Worm (Caenorhabditis elegans) whole organism, young adult: ENCODE measurements around the gene Y58A7A.3.

Source experiments
- B0019.2 ChIP-seq: fragments of 200-800 bp; sonication (Bioruptor generic); conservative IDR thresholded peaks from 2 replicates; pipeline ENCODE4 v1.3.6; 2022; ENCODE audit warnings: missing genetic modification reagents, missing genetic modification characterization, missing compliant biosample characterization
- K12H6.12 ChIP-seq: fragments of 200-800 bp; sonication (Bioruptor generic); optimal IDR thresholded peaks from 2 replicates; lab custom pipeline; 2018; ENCODE audit warnings: mild to moderate bottlenecking, missing genetic modification characterization, missing compliant biosample characterization
- ama-1 ChIP-seq, 3 experiments: fragments of 150-350 bp in 1 of 3; sonication (generic microtip) in 2 of 3; optimal IDR thresholded peaks; 2 replicates each; lab custom pipeline; 2014 to 2018; ENCODE audit warnings: missing biosample characterization in 2 of 3, missing genetic modification characterization in 2 of 3, missing genetic modification reagents in 2 of 3
- ceh-58 ChIP-seq: fragments of 200-800 bp; sonication (Bioruptor generic); IDR thresholded peaks from 2 replicates; pipeline ENCODE4 v1.3.6; 2022; ENCODE audit warnings: missing genetic modification characterization, missing compliant biosample characterization
- die-1 ChIP-seq: sonication (generic microtip); optimal IDR thresholded peaks from 2 replicates; lab custom pipeline; 2016; ENCODE audit warnings: missing genotype, mild to moderate bottlenecking, missing genetic modification characterization, missing compliant biosample characterization
- nfya-1 ChIP-seq: sonication (generic microtip); optimal IDR thresholded peaks from 2 replicates; lab custom pipeline; 2017; ENCODE audit warnings: antibody characterized with exemption, missing compliant biosample characterization, missing genetic modification characterization, borderline replicate concordance; ENCODE audit not compliant: insufficient read depth
- nfyb-1 ChIP-seq: fragments of 200-800 bp; sonication (Bioruptor generic); IDR thresholded peaks from 2 replicates; pipeline ENCODE4 v1.3.6; 2022; ENCODE audit warnings: missing genetic modification reagents, missing genetic modification characterization, missing compliant biosample characterization
- nhr-120 ChIP-seq: fragments of 200-800 bp; sonication (Bioruptor generic); IDR thresholded peaks from 2 replicates; pipeline ENCODE4 v1.3.6; 2022; ENCODE audit warnings: missing genetic modification characterization, missing compliant biosample characterization
- pha-4 ChIP-seq: fragments of 150-350 bp; sonication (generic microtip); optimal IDR thresholded peaks from 2 replicates; lab custom pipeline; 2014; ENCODE audit warnings: missing biosample characterization, missing genetic modification reagents, missing genetic modification characterization
- sea-2 ChIP-seq: fragments of 200-800 bp; sonication (Bioruptor generic); IDR thresholded peaks from 2 replicates; pipeline ENCODE4 v1.3.6; 2022; ENCODE audit warnings: missing genetic modification characterization, missing compliant biosample characterization
- snpc-1.3 ChIP-seq: sonication (generic microtip); optimal IDR thresholded peaks from 2 replicates; lab custom pipeline; 2017; ENCODE audit warnings: missing genetic modification characterization, mild to moderate bottlenecking, missing compliant biosample characterization, antibody characterized with exemption, moderate library complexity, missing genotype, missing genetic modification reagents; ENCODE audit not compliant: insufficient read depth
- unc-62 ChIP-seq: fragments of 150-350 bp; optimal IDR thresholded peaks from 2 replicates; lab custom pipeline; 2014; ENCODE audit warnings: missing biosample characterization, missing genetic modification reagents, missing genetic modification characterization

DNA sequence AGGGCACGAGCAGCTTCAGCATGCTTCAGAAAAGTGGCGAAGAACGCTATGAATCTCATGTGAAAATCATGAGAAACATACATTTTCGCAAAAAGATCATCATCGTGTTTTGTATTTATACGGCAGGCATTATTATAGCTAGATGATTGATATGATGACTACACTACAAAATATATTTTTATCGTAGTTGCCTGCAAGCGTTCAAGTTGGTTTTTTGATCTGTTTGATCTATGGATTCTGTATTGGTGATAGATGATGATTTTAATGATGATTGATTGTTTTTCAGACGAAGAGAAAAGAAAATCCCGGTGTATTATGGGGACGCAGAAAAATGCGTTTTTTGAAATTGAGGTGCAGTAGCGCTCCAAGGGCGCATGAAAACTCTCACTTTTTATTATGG is 30.0 kb upstream of the Y58A7A.3 start, which contains the start of gene ugt-63:
- TF ChIP-seq nhr-120 (GFP tag; lab: Robert Waterston, UW) (no peak), pha-4 (tag; lab: Kevin White, UChicago) (no peak), nfya-1 (tag; lab: Kevin White, UChicago) (no peak), ceh-58 (GFP tag; lab: Robert Waterston, UW) (0 out of 2 replicates have a peak, but pooled peaks have one; percentile 18), die-1 (tag; lab: Kevin White, UChicago) (no peak), nfyb-1 (GFP tag; lab: Robert Waterston, UW) (no peak), ama-1 (optimal IDR thresholded peaks at IDR 0.05; lab: Kevin White, UChicago) (no peak), ama-1 (GFP tag; optimal IDR thresholded peaks at IDR 0.05; lab: Kevin White, UChicago) (no peak), sea-2 (no peak), K12H6.12 (tag; lab: Kevin White, UChicago) (no peak), B0019.2 (no peak), snpc-1.3 (tag; lab: Kevin White, UChicago) (no peak), unc-62 (GFP tag; lab: Kevin White, UChicago) (no peak)
